Worm (Caenorhabditis elegans) whole organism, young adult: Measurements from ENCODE around the gene T07D1.3.

ENCODE experiments used
- B0035.1 ChIP-seq: sonication (generic microtip); optimal IDR thresholded peaks from 2 replicates; lab custom pipeline; 2016; ENCODE audit warnings: missing genetic modification characterization, mild to moderate bottlenecking, missing compliant biosample characterization, missing genotype, missing genetic modification reagents
- B0261.1 ChIP-seq: sonication (generic microtip); optimal IDR thresholded peaks from 2 replicates; lab custom pipeline; 2016; ENCODE audit warnings: mild to moderate bottlenecking, missing genetic modification characterization, moderate library complexity, missing compliant biosample characterization
- C06A6.2 ChIP-seq: fragments of 200-800 bp; sonication (Bioruptor generic); conservative IDR thresholded peaks from 2 replicates; pipeline ENCODE4 v1.3.6; 2022; ENCODE audit warnings: missing genetic modification characterization, missing compliant biosample characterization
- C17E4.6 ChIP-seq: fragments of 200-800 bp; sonication (Bioruptor generic); IDR thresholded peaks from 2 replicates; pipeline ENCODE4 v1.3.6; 2022; ENCODE audit warnings: missing genetic modification reagents, missing genetic modification characterization, missing compliant biosample characterization
- D2030.7 ChIP-seq: fragments of 200-800 bp; sonication (Bioruptor generic); IDR thresholded peaks from 2 replicates; pipeline ENCODE4 v1.3.6; 2022; ENCODE audit warnings: missing genetic modification reagents, missing genetic modification characterization, missing compliant biosample characterization
- F22D6.2 ChIP-seq: sonication (generic microtip); optimal IDR thresholded peaks from 2 replicates; lab custom pipeline; 2016; ENCODE audit warnings: mild to moderate bottlenecking, missing genetic modification characterization, missing compliant biosample characterization
- F57A8.1 ChIP-seq: fragments of 200-800 bp; sonication (Bioruptor generic); optimal IDR thresholded peaks from 2 replicates; lab custom pipeline; 2018; ENCODE audit warnings: mild to moderate bottlenecking, missing genetic modification characterization, moderate library complexity, missing compliant biosample characterization
- F57C9.4 ChIP-seq: sonication (generic microtip); optimal IDR thresholded peaks from 2 replicates; lab custom pipeline; 2017; ENCODE audit warnings: mild to moderate bottlenecking, missing genetic modification characterization, missing compliant biosample characterization
- K11D2.4 ChIP-seq: fragments of 200-800 bp; sonication (Bioruptor generic); IDR thresholded peaks from 2 replicates; pipeline ENCODE4 v1.3.6; 2022; ENCODE audit warnings: missing genetic modification reagents, missing genetic modification characterization, missing compliant biosample characterization
- K12H6.12 ChIP-seq: fragments of 200-800 bp; sonication (Bioruptor generic); optimal IDR thresholded peaks from 2 replicates; lab custom pipeline; 2018; ENCODE audit warnings: mild to moderate bottlenecking, missing genetic modification characterization, missing compliant biosample characterization
- Y53G8AR.9 ChIP-seq: fragments of 200-800 bp; sonication (Bioruptor generic); conservative IDR thresholded peaks from 2 replicates; pipeline ENCODE4 v1.3.6; 2022; ENCODE audit warnings: missing genetic modification reagents, missing genetic modification characterization, missing compliant biosample characterization
- ama-1 ChIP-seq, 3 experiments: fragments of 150-350 bp in 1 of 3; sonication (generic microtip) in 2 of 3; optimal IDR thresholded peaks; 2 replicates each; lab custom pipeline; 2014 to 2018; ENCODE audit warnings: missing biosample characterization in 2 of 3, missing genetic modification characterization in 2 of 3, missing genetic modification reagents in 2 of 3
- aptf-2 ChIP-seq: fragments of 200-800 bp; sonication (Bioruptor generic); conservative IDR thresholded peaks from 2 replicates; pipeline ENCODE4 v1.3.6; 2022; ENCODE audit warnings: missing genetic modification reagents, missing genetic modification characterization, missing compliant biosample characterization
- athp-1 ChIP-seq: sonication (generic microtip); optimal IDR thresholded peaks from 2 replicates; lab custom pipeline; 2017; ENCODE audit warnings: mild to moderate bottlenecking, missing genetic modification characterization, missing compliant biosample characterization
- ccch-3 ChIP-seq: fragments of 200-800 bp; sonication (Bioruptor generic); optimal IDR thresholded peaks from 2 replicates; lab custom pipeline; 2018; ENCODE audit warnings: mild to moderate bottlenecking, missing genetic modification characterization, missing compliant biosample characterization
- chd-7 ChIP-seq: sonication (generic microtip); optimal IDR thresholded peaks from 2 replicates; lab custom pipeline; 2016; ENCODE audit warnings: mild to moderate bottlenecking, missing genetic modification characterization, moderate library complexity, missing compliant biosample characterization
- egl-18 ChIP-seq: fragments of 200-800 bp; sonication (Bioruptor generic); IDR thresholded peaks from 2 replicates; pipeline ENCODE4 v1.3.6; 2022; ENCODE audit warnings: missing genetic modification reagents, missing genetic modification characterization, missing compliant biosample characterization
- egrh-3 ChIP-seq: fragments of 200-800 bp; sonication (Bioruptor generic); IDR thresholded peaks from 2 replicates; pipeline ENCODE4 v1.3.6; 2022; ENCODE audit warnings: missing genetic modification reagents, missing genetic modification characterization, missing compliant biosample characterization
- ekl-4 ChIP-seq: fragments of 200-800 bp; sonication (Bioruptor generic); IDR thresholded peaks from 2 replicates; pipeline ENCODE4 v1.3.6; 2022; ENCODE audit warnings: missing genetic modification reagents, missing genetic modification characterization, missing compliant biosample characterization
- ets-4 ChIP-seq: fragments of 200-800 bp; sonication (Bioruptor generic); optimal IDR thresholded peaks from 2 replicates; lab custom pipeline; 2018; ENCODE audit warnings: mild to moderate bottlenecking, missing genetic modification characterization, missing compliant biosample characterization
- lsy-27 ChIP-seq: sonication (generic microtip); optimal IDR thresholded peaks from 2 replicates; lab custom pipeline; 2017; ENCODE audit warnings: missing genetic modification characterization, mild to moderate bottlenecking, missing compliant biosample characterization, antibody characterized with exemption, missing genotype, borderline replicate concordance; ENCODE audit not compliant: insufficient read depth
- madf-6 ChIP-seq: fragments of 200-800 bp; sonication (Bioruptor generic); IDR thresholded peaks from 2 replicates; pipeline ENCODE4 v1.3.6; 2022; ENCODE audit warnings: missing genetic modification reagents, missing genetic modification characterization, missing compliant biosample characterization
- mel-28 ChIP-seq: sonication (generic microtip); optimal IDR thresholded peaks from 2 replicates; lab custom pipeline; 2016; ENCODE audit warnings: borderline replicate concordance, mild to moderate bottlenecking, missing genetic modification characterization, missing compliant biosample characterization
- mxl-1 ChIP-seq: sonication (generic microtip); optimal IDR thresholded peaks from 2 replicates; lab custom pipeline; 2016; ENCODE audit warnings: missing genetic modification characterization, missing compliant biosample characterization
- nfya-1 ChIP-seq: sonication (generic microtip); optimal IDR thresholded peaks from 2 replicates; lab custom pipeline; 2017; ENCODE audit warnings: antibody characterized with exemption, missing compliant biosample characterization, missing genetic modification characterization, borderline replicate concordance; ENCODE audit not compliant: insufficient read depth
- nhr-120 ChIP-seq: fragments of 200-800 bp; sonication (Bioruptor generic); IDR thresholded peaks from 2 replicates; pipeline ENCODE4 v1.3.6; 2022; ENCODE audit warnings: missing genetic modification characterization, missing compliant biosample characterization
- nhr-27 ChIP-seq: fragments of 200-800 bp; sonication (Bioruptor generic); optimal IDR thresholded peaks from 2 replicates; lab custom pipeline; 2018; ENCODE audit warnings: mild to moderate bottlenecking, missing genetic modification characterization, moderate library complexity, missing compliant biosample characterization
- nhr-80 ChIP-seq: sonication (generic microtip); optimal IDR thresholded peaks from 2 replicates; lab custom pipeline; 2016; ENCODE audit warnings: missing genetic modification characterization, missing compliant biosample characterization
- rcor-1 ChIP-seq: fragments of 200-800 bp; sonication (Bioruptor generic); IDR thresholded peaks from 2 replicates; pipeline ENCODE4 v1.3.6; 2022; ENCODE audit warnings: missing genetic modification reagents, missing genetic modification characterization, missing compliant biosample characterization
- rpc-1 ChIP-seq, 2 experiments: fragments of 150-350 bp in 1 of 2; sonication (generic microtip) in 1 of 2; optimal IDR thresholded peaks; 2 replicates each; lab custom pipeline; 2014 to 2018; ENCODE audit warnings: missing biosample characterization in 1 of 2, missing genetic modification characterization in 1 of 2, missing genetic modification reagents in 1 of 2, missing genotype in 1 of 2
- sdz-38 ChIP-seq: sonication (generic microtip); optimal IDR thresholded peaks from 2 replicates; lab custom pipeline; 2016; ENCODE audit warnings: missing genotype, missing genetic modification characterization, missing compliant biosample characterization
- sea-2 ChIP-seq: fragments of 200-800 bp; sonication (Bioruptor generic); IDR thresholded peaks from 2 replicates; pipeline ENCODE4 v1.3.6; 2022; ENCODE audit warnings: missing genetic modification characterization, missing compliant biosample characterization
- snpc-1.3 ChIP-seq: sonication (generic microtip); optimal IDR thresholded peaks from 2 replicates; lab custom pipeline; 2017; ENCODE audit warnings: missing genetic modification characterization, mild to moderate bottlenecking, missing compliant biosample characterization, antibody characterized with exemption, moderate library complexity, missing genotype, missing genetic modification reagents; ENCODE audit not compliant: insufficient read depth
- snpc-4 ChIP-seq, 5 experiments: fragments of 150-350 bp in 1 of 5; sonication (generic microtip) in 4 of 5; optimal IDR thresholded peaks; 2 replicates each; lab custom pipeline; 2014 to 2018; ENCODE audit warnings: missing genetic modification characterization in 5 of 5, missing biosample characterization in 3 of 5, antibody characterized with exemption in 2 of 5, mild to moderate bottlenecking in 2 of 5, missing compliant biosample characterization in 2 of 5, missing genotype in 2 of 5, moderate library complexity in 2 of 5, missing genetic modification reagents in 1 of 5
- tlf-1 ChIP-seq: fragments of 200-800 bp; sonication (Bioruptor generic); optimal IDR thresholded peaks from 2 replicates; lab custom pipeline; 2018; ENCODE audit warnings: mild to moderate bottlenecking, missing genetic modification characterization, missing compliant biosample characterization
- zfh-2 ChIP-seq: fragments of 200-800 bp; sonication (Bioruptor generic); conservative IDR thresholded peaks from 2 replicates; pipeline ENCODE4 v1.3.6; 2022; ENCODE audit warnings: missing genetic modification reagents, missing genetic modification characterization, missing compliant biosample characterization
- zim-3 ChIP-seq: sonication (generic microtip); optimal IDR thresholded peaks from 2 replicates; lab custom pipeline; 2017; ENCODE audit warnings: mild to moderate bottlenecking, missing genetic modification characterization, moderate library complexity, missing compliant biosample characterization
- ztf-25 ChIP-seq: fragments of 200-800 bp; sonication (Bioruptor generic); IDR thresholded peaks from 2 replicates; pipeline ENCODE4 v1.3.6; 2022; ENCODE audit warnings: missing genetic modification reagents, missing genetic modification characterization, missing compliant biosample characterization
- ztf-28 ChIP-seq: fragments of 200-800 bp; sonication (Bioruptor generic); IDR thresholded peaks from 2 replicates; pipeline ENCODE4 v1.3.6; 2022; ENCODE audit warnings: missing genetic modification reagents, missing genetic modification characterization, missing compliant biosample characterization

T07D1.3 gene

DNA sequence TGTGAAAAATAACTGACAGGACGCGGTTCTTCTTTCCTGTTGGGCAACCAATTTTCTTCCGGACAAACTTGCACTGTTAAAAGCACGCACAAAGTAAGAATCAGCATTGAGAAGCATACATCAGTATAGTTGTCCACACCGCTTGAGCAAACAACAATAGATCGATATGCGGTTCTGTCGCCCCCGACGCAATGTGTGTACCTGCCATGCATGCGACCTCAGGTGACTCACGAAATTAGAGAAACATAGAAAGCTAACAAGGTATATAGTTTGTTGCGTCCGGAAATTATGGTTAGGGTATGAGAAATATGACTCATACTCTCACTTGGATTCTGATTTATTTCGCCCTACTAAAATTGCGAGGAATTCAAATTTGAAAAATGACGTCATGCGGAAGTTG lies 39.4 kb upstream of the T07D1.3 start, which contains the start of gene K02E10.6:
Gene K02E10.6 (minus strand): TSS at position 149 of the 400 bp plus-strand sequence.
- TF ChIP-seq zim-3 (tag; lab: Kevin White, UChicago) (no peak), Y53G8AR.9 (GFP tag; lab: Robert Waterston, UW) (no peak), rpc-1 (optimal IDR thresholded peaks at IDR 0.05; lab: Kevin White, UChicago) (no peak), rpc-1 (tag; optimal IDR thresholded peaks at IDR 0.05; lab: Kevin White, UChicago) (no peak), egrh-3 (GFP tag; lab: Robert Waterston, UW) (no peak), B0035.1 (tag; lab: Kevin White, UChicago) (no peak), nfya-1 (tag; lab: Kevin White, UChicago) (no peak), madf-6 (GFP tag; lab: Robert Waterston, UW) (no peak), F57A8.1 (no peak), nhr-80 (peak; percentile 41)
- TF ChIP-seq, all 124 proteins: peak for 1

DNA sequence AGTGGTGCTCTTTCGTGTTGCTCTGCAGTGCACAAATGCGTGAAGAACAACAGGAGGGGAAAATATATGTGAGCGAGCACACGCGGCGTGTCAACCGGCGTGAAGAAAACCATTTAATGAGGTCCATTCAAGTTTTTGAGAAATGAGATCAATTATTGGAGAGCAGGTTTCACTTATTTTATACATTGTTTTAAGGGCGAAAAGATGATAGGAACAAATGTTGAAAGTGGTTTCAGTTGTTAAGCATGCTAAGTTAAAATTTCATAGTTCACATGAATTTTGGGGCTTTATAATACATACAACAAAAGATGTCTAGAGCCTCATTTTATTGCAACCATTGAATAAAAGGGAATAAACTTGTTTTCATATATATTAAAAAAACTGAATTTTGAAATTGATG lies 35.6 kb upstream of the T07D1.3 start, which contains the start of gene K02E10.5:
Gene K02E10.5 (minus strand): TSS at position 101 of the 400 bp plus-strand sequence.
- TF ChIP-seq lsy-27 (tag; lab: Kevin White, UChicago) (no peak), snpc-1.3 (tag; lab: Kevin White, UChicago) (no peak), snpc-4 (GFP tag; optimal IDR thresholded peaks at IDR 0.05; lab: Kevin White, UChicago) (no peak), snpc-4 (tag; optimal IDR thresholded peaks at IDR 0.05; lab: Kevin White, UChicago) (no peak), F22D6.2 (tag; lab: Kevin White, UChicago) (no peak), ets-4 (GFP tag; lab: Kevin White, UChicago) (no peak), mel-28 (tag; lab: Kevin White, UChicago) (no peak), ztf-25 (GFP tag; lab: Robert Waterston, UW) (no peak), F57A8.1 (no peak), sdz-38 (tag; lab: Kevin White, UChicago) (no peak), athp-1 (tag; lab: Kevin White, UChicago) (no peak), F57C9.4 (no peak), ccch-3 (GFP tag; lab: Kevin White, UChicago) (no peak), rcor-1 (no peak), ama-1 (optimal IDR thresholded peaks at IDR 0.05; lab: Kevin White, UChicago) (no peak), ama-1 (GFP tag; optimal IDR thresholded peaks at IDR 0.05; lab: Kevin White, UChicago) (no peak), K12H6.12 (no peak), mxl-1 (tag; lab: Kevin White, UChicago) (no peak), D2030.7 (GFP tag; lab: Robert Waterston, UW) (no peak), tlf-1 (no peak)
- TF ChIP-seq, all 124 proteins: peak for 0

DNA sequence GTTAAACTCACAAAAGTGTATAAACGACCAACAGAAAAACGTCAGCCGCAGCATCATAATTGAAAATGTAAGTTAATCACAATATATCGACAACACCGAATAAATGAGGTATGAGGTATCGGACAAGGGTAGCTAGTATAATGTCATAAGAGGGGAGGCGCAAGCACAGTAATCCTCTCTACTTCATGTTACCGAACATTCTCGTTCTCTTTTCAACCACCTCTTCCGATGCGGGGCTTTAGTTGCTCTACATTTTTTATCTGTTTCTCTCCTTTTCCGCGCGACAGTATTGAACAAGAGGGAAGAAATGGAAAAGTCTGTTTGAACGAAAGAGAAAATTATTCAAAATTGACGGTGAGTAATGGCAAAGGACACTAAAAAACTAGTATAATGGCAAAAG lies 32.7 kb upstream of the T07D1.3 start, which contains the start of gene R04B3.3:
Gene R04B3.3 (minus strand): TSS at position 101 of the 400 bp plus-strand sequence.
- TF ChIP-seq chd-7 (tag; lab: Kevin White, UChicago) (no peak), nhr-120 (GFP tag; lab: Robert Waterston, UW) (no peak), tlf-1 (no peak), nhr-27 (tag; lab: Kevin White, UChicago) (no peak), sea-2 (GFP tag; lab: Robert Waterston, UW) (no peak), K11D2.4 (no peak), C17E4.6 (GFP tag; lab: Robert Waterston, UW) (no peak), ekl-4 (no peak), aptf-2 (GFP tag; lab: Robert Waterston, UW) (no peak), ztf-28 (GFP tag; lab: Robert Waterston, UW) (no peak), egl-18 (no peak), B0261.1 (tag; lab: Kevin White, UChicago) (no peak), zfh-2 (GFP tag; lab: Robert Waterston, UW) (no peak), C06A6.2 (GFP tag; lab: Robert Waterston, UW) (no peak)
